Fruit fly (Drosophila melanogaster) whole organism, wandering third instar larva: ENCODE results near the gene CG15818.

Experiments
- Abd-B ChIP-seq: fragments of >200 bp; optimal IDR thresholded peaks from 2 replicates; lab custom pipeline; 2017; ENCODE audit warnings: missing biosample characterization, missing genetic modification characterization
- CG32264 ChIP-seq: fragments of 200-800 bp; sonication (Bioruptor generic); optimal IDR thresholded peaks from 2 replicates; lab custom pipeline; 2016; ENCODE audit warnings: missing biosample characterization, missing genetic modification characterization
- CG9705 ChIP-seq: fragments of 200-800 bp; sonication (Bioruptor generic); optimal IDR thresholded peaks from 2 replicates; lab custom pipeline; 2018; ENCODE audit warnings: missing biosample characterization, mild to moderate bottlenecking, missing genetic modification characterization
- CrebA ChIP-seq: fragments of 200-800 bp; sonication (Bioruptor generic); optimal IDR thresholded peaks from 2 replicates; lab custom pipeline; 2016; ENCODE audit warnings: missing biosample characterization, mild to moderate bottlenecking, missing genetic modification characterization, borderline replicate concordance
- Dfd ChIP-seq: fragments of >200 bp; optimal IDR thresholded peaks from 2 replicates; lab custom pipeline; 2017; ENCODE audit warnings: missing biosample characterization, missing genetic modification characterization
- Dif ChIP-seq: fragments of 200-275, 200-300 bp; sonication (Bioruptor generic); optimal IDR thresholded peaks from 2 replicates; lab custom pipeline; 2018; ENCODE audit warnings: missing biosample characterization, missing genetic modification characterization; ENCODE audit not compliant: partially characterized antibody
- GATAd ChIP-seq: sonication (Bioruptor generic); optimal IDR thresholded peaks from 2 replicates; lab custom pipeline; 2016; ENCODE audit warnings: missing biosample characterization, missing genetic modification characterization
- HLH106 ChIP-seq: fragments of 200-800 bp; optimal IDR thresholded peaks from 3 replicates; lab custom pipeline; 2019; ENCODE audit warnings: missing biosample characterization, mild to moderate bottlenecking, missing genetic modification characterization, moderate library complexity
- Hnf4 ChIP-seq: fragments of 200-800 bp; sonication (Bioruptor generic); optimal IDR thresholded peaks from 2 replicates; lab custom pipeline; 2016; ENCODE audit warnings: missing biosample characterization, mild to moderate bottlenecking, missing genetic modification characterization
- Hr78 ChIP-seq: fragments of >200 bp; optimal IDR thresholded peaks from 2 replicates; lab custom pipeline; 2017; ENCODE audit warnings: missing biosample characterization, missing genetic modification characterization
- Hr83 ChIP-seq: fragments of 200-300 bp; sonication (Bioruptor generic); optimal IDR thresholded peaks from 2 replicates; lab custom pipeline; 2016; ENCODE audit warnings: missing biosample characterization, mild to moderate bottlenecking, missing genetic modification characterization, moderate library complexity; ENCODE audit not compliant: poor library complexity, severe bottlenecking
- Jra ChIP-seq: sonication (Bioruptor generic); optimal IDR thresholded peaks from 2 replicates; lab custom pipeline; 2016; ENCODE audit warnings: missing biosample characterization, missing genetic modification characterization
- Mio ChIP-seq: sonication (Bioruptor generic); optimal IDR thresholded peaks from 2 replicates; lab custom pipeline; 2016; ENCODE audit warnings: missing biosample characterization, missing genetic modification characterization
- Myc ChIP-seq: fragments of >200 bp; optimal IDR thresholded peaks from 2 replicates; lab custom pipeline; 2017
- N ChIP-seq: fragments of >200 bp; optimal IDR thresholded peaks from 2 replicates; lab custom pipeline; 2018; ENCODE audit warnings: missing biosample characterization, missing external identifiers, missing genetic modification characterization
- OdsH ChIP-seq: fragments of 200-800 bp; sonication (Bioruptor generic); optimal IDR thresholded peaks from 2 replicates; lab custom pipeline; 2016; ENCODE audit warnings: missing biosample characterization, mild to moderate bottlenecking, missing genetic modification characterization
- Rel ChIP-seq, 2 experiments: fragments of 200-800 bp; sonication (Bioruptor generic) in 1 of 2; optimal IDR thresholded peaks; 2 replicates in 1 of 2; 3 replicates in 1 of 2; lab custom pipeline; 2016 to 2019; ENCODE audit warnings: mild to moderate bottlenecking in 2 of 2, missing biosample characterization in 2 of 2, missing genetic modification characterization in 2 of 2, moderate library complexity in 1 of 2
- Sp1 ChIP-seq: fragments of 200-800 bp; sonication (Bioruptor generic); optimal IDR thresholded peaks from 3 replicates; lab custom pipeline; 2019; ENCODE audit warnings: missing biosample characterization, mild to moderate bottlenecking, missing genetic modification characterization, moderate library complexity
- Vsx2 ChIP-seq: fragments of 200-300, 225-300 bp; sonication (Bioruptor generic); optimal IDR thresholded peaks from 2 replicates; lab custom pipeline; 2018; ENCODE audit warnings: missing biosample characterization, missing genetic modification characterization; ENCODE audit not compliant: partially characterized antibody
- br ChIP-seq: fragments of 200-800 bp; sonication (Bioruptor generic); optimal IDR thresholded peaks from 2 replicates; lab custom pipeline; 2016; ENCODE audit warnings: missing biosample characterization, missing genetic modification characterization
- brk ChIP-seq: fragments of 200-800 bp; sonication (Bioruptor generic); optimal IDR thresholded peaks from 2 replicates; lab custom pipeline; 2016; ENCODE audit warnings: missing biosample characterization, mild to moderate bottlenecking, missing genetic modification characterization
- dl ChIP-seq, 2 experiments: fragments of 175-275, 200-275 bp in 1 of 2; fragments of 200-275 bp in 1 of 2; sonication (Bioruptor generic); optimal IDR thresholded peaks; lab custom pipeline; 2018; ENCODE audit warnings: mild to moderate bottlenecking in 2 of 2, missing biosample characterization in 2 of 2, missing genetic modification characterization in 2 of 2, moderate library complexity in 2 of 2; ENCODE audit not compliant: partially characterized antibody in 2 of 2, insufficient read depth in 1 of 2
- dmrt93B ChIP-seq: fragments of 200-800 bp; sonication (Bioruptor generic); optimal IDR thresholded peaks from 2 replicates; lab custom pipeline; 2018; ENCODE audit warnings: missing biosample characterization, mild to moderate bottlenecking, missing genetic modification characterization
- dsf ChIP-seq: sonication (Bioruptor generic); optimal IDR thresholded peaks from 2 replicates; lab custom pipeline; 2016; ENCODE audit warnings: missing biosample characterization, missing genetic modification characterization, borderline replicate concordance
- ey ChIP-seq: fragments of 200-800 bp; sonication (Bioruptor generic); optimal IDR thresholded peaks from 2 replicates; lab custom pipeline; 2016; ENCODE audit warnings: missing biosample characterization, missing genetic modification characterization
- foxo ChIP-seq, 2 experiments: fragments of 200-800 bp; sonication (Bioruptor generic); optimal IDR thresholded peaks; 2 replicates in 1 of 2; 3 replicates in 1 of 2; lab custom pipeline; 2016 to 2017; ENCODE audit warnings: missing biosample characterization in 2 of 2, missing genetic modification characterization in 2 of 2
- fru ChIP-seq: fragments of 200-800 bp; sonication (Bioruptor generic); optimal IDR thresholded peaks from 3 replicates; lab custom pipeline; 2016; ENCODE audit warnings: missing biosample characterization, mild to moderate bottlenecking, missing genetic modification characterization
- h ChIP-seq: fragments of 200-800 bp; sonication (Bioruptor generic); optimal IDR thresholded peaks from 3 replicates; lab custom pipeline; 2016; ENCODE audit warnings: missing biosample characterization, mild to moderate bottlenecking, missing genetic modification characterization
- jim ChIP-seq: fragments of 175-275, 200-325 bp; sonication (Bioruptor generic); optimal IDR thresholded peaks from 2 replicates; lab custom pipeline; 2016; ENCODE audit warnings: missing biosample characterization, mild to moderate bottlenecking, missing genetic modification characterization
- lola ChIP-seq: fragments of >200 bp; optimal IDR thresholded peaks from 2 replicates; lab custom pipeline; 2017; ENCODE audit warnings: missing biosample characterization, missing genetic modification characterization
- pan ChIP-seq: fragments of >200 bp; optimal IDR thresholded peaks from 2 replicates; lab custom pipeline; 2017
- psq ChIP-seq: fragments of 200-800 bp; sonication (Bioruptor generic); optimal IDR thresholded peaks from 3 replicates; lab custom pipeline; 2017; ENCODE audit warnings: missing biosample characterization, mild to moderate bottlenecking, missing genetic modification characterization, moderate library complexity
- rgr ChIP-seq: fragments of 200-800 bp; sonication (Bioruptor generic); optimal IDR thresholded peaks from 3 replicates; lab custom pipeline; 2016; ENCODE audit warnings: missing biosample characterization, mild to moderate bottlenecking, missing genetic modification characterization
- sage ChIP-seq: fragments of 200-800 bp; sonication (Bioruptor generic); optimal IDR thresholded peaks from 2 replicates; lab custom pipeline; 2016; ENCODE audit warnings: missing biosample characterization, mild to moderate bottlenecking, missing genetic modification characterization
- sv ChIP-seq: fragments of 200-800 bp; sonication (Bioruptor generic); optimal IDR thresholded peaks from 3 replicates; lab custom pipeline; 2016; ENCODE audit warnings: missing biosample characterization, missing genetic modification characterization
- tai ChIP-seq: sonication (Bioruptor generic); optimal IDR thresholded peaks from 2 replicates; lab custom pipeline; 2016; ENCODE audit warnings: missing biosample characterization, missing genetic modification characterization
- usp ChIP-seq: fragments of >200 bp; optimal IDR thresholded peaks from 2 replicates; lab custom pipeline; 2017; ENCODE audit warnings: missing biosample characterization, missing genetic modification characterization
- woc ChIP-seq: sonication (Bioruptor generic); optimal IDR thresholded peaks from 2 replicates; lab custom pipeline; 2016; ENCODE audit warnings: missing biosample characterization, mild to moderate bottlenecking, missing genetic modification characterization

CG15818 gene

dm6 chr2L:7419408-7420304 lies 8.9 kb downstream of the CG15818 start:
- TF ChIP-seq ey (GFP tag; lab: Kevin White, UChicago) (peak; percentile 61), Mio (GFP tag; lab: Kevin White, UChicago) (no peak), pan (lab: Kevin White, UChicago) (no peak), GATAd (GFP tag; lab: Kevin White, UChicago) (no peak), CG32264 (GFP tag; lab: Kevin White, UChicago) (peak; percentile 6), sage (GFP tag; lab: Kevin White, UChicago) (no peak), Hr83 (GFP tag; lab: Kevin White, UChicago) (peak; percentile 74), usp (GFP tag; lab: Kevin White, UChicago) (no peak), Rel (GFP tag; optimal IDR thresholded peaks at IDR 0.05; lab: Kevin White, UChicago) (no peak), Rel (tag; optimal IDR thresholded peaks at IDR 0.05; lab: Kevin White, UChicago) (peak; percentile 87), Hr78 (GFP tag; lab: Kevin White, UChicago) (no peak), rgr (GFP tag; lab: Kevin White, UChicago) (peak; percentile 43), woc (peak; percentile 3), sv (GFP tag; lab: Kevin White, UChicago) (no peak), h (GFP tag; lab: Kevin White, UChicago) (peak; percentile 70), Myc (lab: Kevin White, UChicago) (no peak), Dif (peak; percentile 25), foxo (GFP tag; optimal IDR thresholded peaks at IDR 0.05; lab: Kevin White, UChicago) (peak; percentile 0 to 74), psq (GFP tag; lab: Kevin White, UChicago) (peak; percentile 54), lola (GFP tag; lab: Kevin White, UChicago) (no peak), Hnf4 (GFP tag; lab: Kevin White, UChicago) (peak; percentile 46), HLH106 (tag; lab: Kevin White, UChicago) (peak; percentile 97), dsf (GFP tag; lab: Kevin White, UChicago) (peak; percentile 65), fru (GFP tag; lab: Kevin White, UChicago) (peak; percentile 67), dl (GFP tag; optimal IDR thresholded peaks at IDR 0.05; lab: Kevin White, UChicago; ENCODE audit: insufficient read depth in 1 of 2, partially characterized antibody in 2 of 2) (peak in 1 of 2 experiments; percentile 34), brk (GFP tag; lab: Kevin White, UChicago) (no peak), tai (peak; percentile 55), Abd-B (GFP tag; lab: Kevin White, UChicago) (no peak), Sp1 (GFP tag; lab: Kevin White, UChicago) (peak; percentile 93), dmrt93B (GFP tag; lab: Kevin White, UChicago) (peak; percentile 79), CG9705 (GFP tag; lab: Kevin White, UChicago) (peak; percentile 89), N (GFP tag; lab: Kevin White, UChicago) (no peak), jim (GFP tag; lab: Kevin White, UChicago) (no peak), br (GFP tag; lab: Kevin White, UChicago) (peak; percentile 80), Vsx2 (GFP tag; lab: Kevin White, UChicago) (no peak), Jra (GFP tag; lab: Kevin White, UChicago) (peak; percentile 50), CrebA (no peak), Dfd (GFP tag; lab: Kevin White, UChicago) (no peak), OdsH (GFP tag; lab: Kevin White, UChicago) (peak; percentile 75)
